Fruit fly (Drosophila melanogaster) whole organism, wandering third instar larva: ENCODE results near the gene plx.

Experiments used
- CG9705 ChIP-seq: fragments of 200-800 bp; sonication (Bioruptor generic); optimal IDR thresholded peaks from 2 replicates; lab custom pipeline; 2018; ENCODE audit warnings: missing biosample characterization, mild to moderate bottlenecking, missing genetic modification characterization
- Dif ChIP-seq: fragments of 200-275, 200-300 bp; sonication (Bioruptor generic); optimal IDR thresholded peaks from 2 replicates; lab custom pipeline; 2018; ENCODE audit warnings: missing biosample characterization, missing genetic modification characterization; ENCODE audit not compliant: partially characterized antibody
- HLH106 ChIP-seq: fragments of 200-800 bp; optimal IDR thresholded peaks from 3 replicates; lab custom pipeline; 2019; ENCODE audit warnings: missing biosample characterization, mild to moderate bottlenecking, missing genetic modification characterization, moderate library complexity
- Hr83 ChIP-seq: fragments of 200-300 bp; sonication (Bioruptor generic); optimal IDR thresholded peaks from 2 replicates; lab custom pipeline; 2016; ENCODE audit warnings: missing biosample characterization, mild to moderate bottlenecking, missing genetic modification characterization, moderate library complexity; ENCODE audit not compliant: poor library complexity, severe bottlenecking
- br ChIP-seq: fragments of 200-800 bp; sonication (Bioruptor generic); optimal IDR thresholded peaks from 2 replicates; lab custom pipeline; 2016; ENCODE audit warnings: missing biosample characterization, missing genetic modification characterization
- ey ChIP-seq: fragments of 200-800 bp; sonication (Bioruptor generic); optimal IDR thresholded peaks from 2 replicates; lab custom pipeline; 2016; ENCODE audit warnings: missing biosample characterization, missing genetic modification characterization
- fru ChIP-seq: fragments of 200-800 bp; sonication (Bioruptor generic); optimal IDR thresholded peaks from 3 replicates; lab custom pipeline; 2016; ENCODE audit warnings: missing biosample characterization, mild to moderate bottlenecking, missing genetic modification characterization
- h ChIP-seq: fragments of 200-800 bp; sonication (Bioruptor generic); optimal IDR thresholded peaks from 3 replicates; lab custom pipeline; 2016; ENCODE audit warnings: missing biosample characterization, mild to moderate bottlenecking, missing genetic modification characterization
- lola ChIP-seq: fragments of >200 bp; optimal IDR thresholded peaks from 2 replicates; lab custom pipeline; 2017; ENCODE audit warnings: missing biosample characterization, missing genetic modification characterization
- psq ChIP-seq: fragments of 200-800 bp; sonication (Bioruptor generic); optimal IDR thresholded peaks from 3 replicates; lab custom pipeline; 2017; ENCODE audit warnings: missing biosample characterization, mild to moderate bottlenecking, missing genetic modification characterization, moderate library complexity
- sv ChIP-seq: fragments of 200-800 bp; sonication (Bioruptor generic); optimal IDR thresholded peaks from 3 replicates; lab custom pipeline; 2016; ENCODE audit warnings: missing biosample characterization, missing genetic modification characterization
- usp ChIP-seq: fragments of >200 bp; optimal IDR thresholded peaks from 2 replicates; lab custom pipeline; 2017; ENCODE audit warnings: missing biosample characterization, missing genetic modification characterization

DNA sequence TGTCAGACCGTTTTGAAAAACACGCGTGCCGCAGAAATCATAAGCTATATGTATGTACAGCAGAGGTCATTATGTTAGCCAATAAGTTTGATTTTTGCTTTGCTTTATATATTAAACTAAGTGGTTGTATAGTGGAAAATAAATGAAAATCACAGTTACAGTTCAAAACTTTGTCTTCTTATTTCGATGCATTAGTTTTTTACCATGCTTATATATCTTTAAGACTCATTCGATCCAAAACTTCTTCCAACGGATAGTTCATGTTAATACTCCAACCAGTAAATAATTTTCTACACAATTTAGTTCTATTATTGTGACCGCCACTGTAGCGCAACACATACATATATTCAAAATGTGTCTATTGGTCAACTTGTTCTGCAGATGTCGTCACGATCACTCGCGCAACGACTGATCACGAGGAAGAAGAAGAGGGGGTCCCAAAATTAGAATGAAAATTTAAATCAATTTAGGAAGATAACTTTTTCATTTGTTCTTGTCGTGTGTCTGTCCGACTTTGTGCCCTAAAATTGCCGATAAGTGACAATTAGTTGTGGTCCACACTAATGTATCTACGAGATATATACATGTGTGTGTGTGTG, 19.9 kb downstream of the plx start:
- no peak for TF ChIP-seq Dif (GFP tag; lab: Kevin White, UChicago)
- TF ChIP-seq br = no peak
- no peak for TF ChIP-seq usp (GFP tag; lab: Kevin White, UChicago)
- TF ChIP-seq lola = no peak
- TF ChIP-seq CG9705 (GFP tag; lab: Kevin White, UChicago) = no peak
- peak; percentile 7 for TF ChIP-seq sv (GFP tag; lab: Kevin White, UChicago)
- peak; percentile 53 for TF ChIP-seq HLH106 (tag; lab: Kevin White, UChicago)
- TF ChIP-seq fru (GFP tag; lab: Kevin White, UChicago) = no peak
- TF ChIP-seq psq (GFP tag; lab: Kevin White, UChicago) = no peak
- no peak for TF ChIP-seq Hr83
- TF ChIP-seq ey = peak; percentile 40
- peak; percentile 63 for TF ChIP-seq h (GFP tag; lab: Kevin White, UChicago)
